Worm (Caenorhabditis elegans): ENCODE measurements around the gene fbxa-166.

The fbxa-166 gene

ce11 chrII:1621795-1622194 lies 2.9 kb upstream of the fbxa-166 start:
- TF ChIP-seq him-1 (tag; optimal IDR thresholded peaks at IDR 0.05), result no peak
- peak; percentile 5 for TF ChIP-seq nhr-80 (tag; optimal IDR thresholded peaks at IDR 0.05)

DNA sequence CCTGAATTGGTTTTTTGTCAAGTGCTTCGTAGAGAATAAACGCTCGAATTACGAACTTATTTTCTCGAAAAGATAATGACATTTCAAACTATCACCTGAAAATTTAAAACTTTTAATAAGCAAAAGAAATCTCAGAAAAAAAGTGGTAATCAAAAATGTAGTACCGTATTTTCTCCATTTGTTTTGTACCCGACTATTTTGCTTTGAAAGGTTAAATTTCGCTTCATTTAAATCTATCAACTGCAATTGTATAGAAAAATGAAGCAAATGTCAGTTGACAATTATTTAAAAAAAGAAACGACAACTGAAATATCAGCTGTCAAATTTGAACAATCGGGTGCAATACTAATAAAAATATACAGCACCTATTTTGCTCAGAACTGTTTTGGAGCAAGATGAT lies 2.3 kb upstream of the fbxa-166 start, which contains the start of gene fbxa-158:
TSS of gene fbxa-158 (minus strand) at position 101 of the 400 bp plus-strand sequence.
- TF ChIP-seq hrde-1 (tag; optimal IDR thresholded peaks at IDR 0.05; ENCODE audit: borderline replicate concordance) (no peak), rpc-1 (optimal IDR thresholded peaks at IDR 0.05) (no peak), rpc-1 (tag; optimal IDR thresholded peaks at IDR 0.05) (no peak), ceh-40 (GFP tag; IDR thresholded peaks at IDR 0.05) (no peak), aptf-3 (GFP tag; IDR thresholded peaks at IDR 0.05) (no peak), attf-6 (GFP tag; IDR thresholded peaks at IDR 0.05) (no peak), ceh-79 (tag; optimal IDR thresholded peaks at IDR 0.05) (no peak), Y53G8AR.9 (GFP tag; conservative IDR thresholded peaks at IDR 0.05) (no peak), ztf-22 (GFP tag; optimal IDR thresholded peaks at IDR 0.05) (no peak), cebp-1 (GFP tag; IDR thresholded peaks at IDR 0.05) (no peak), cebp-1 (tag; optimal IDR thresholded peaks at IDR 0.05) (no peak), madf-8 (GFP tag; conservative IDR thresholded peaks at IDR 0.05) (no peak), ccch-3 (GFP tag; optimal IDR thresholded peaks at IDR 0.05) (no peak), ekl-4 (GFP tag; IDR thresholded peaks at IDR 0.05) (no peak), B0019.2 (GFP tag; conservative IDR thresholded peaks at IDR 0.05) (no peak)

DNA sequence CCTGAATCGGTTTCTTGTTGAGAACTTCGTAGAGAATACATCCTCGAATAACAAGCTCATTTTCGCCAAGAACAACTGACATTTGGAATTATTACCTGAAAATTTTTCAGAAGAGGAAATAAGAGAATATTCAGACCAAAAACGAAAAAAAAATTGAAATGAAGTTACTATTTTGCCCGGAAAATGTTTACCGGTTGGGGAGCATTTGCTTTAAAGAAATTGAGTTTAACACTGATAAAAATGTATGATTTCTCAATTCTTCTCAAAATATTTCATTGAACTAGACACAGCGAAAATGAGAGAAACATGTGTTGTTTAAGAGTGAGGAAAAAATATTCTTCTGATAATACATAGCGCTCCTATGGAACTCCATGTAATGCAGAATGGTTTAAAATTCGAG lies 2.5 kb downstream of the fbxa-166 start, which contains the start of gene fbxa-165:
TSS of gene fbxa-165 (minus strand) at position 101 of the 400 bp plus-strand sequence.
- TF ChIP-seq madf-8 (GFP tag; conservative IDR thresholded peaks at IDR 0.05), result no peak
- TF ChIP-seq ceh-40 (GFP tag; IDR thresholded peaks at IDR 0.05), result no peak
- no peak for TF ChIP-seq rec-8 (tag; optimal IDR thresholded peaks at IDR 0.05)
- no peak for TF ChIP-seq unc-62 (GFP tag; optimal IDR thresholded peaks at IDR 0.05)
- TF ChIP-seq tbx-9 (tag; optimal IDR thresholded peaks at IDR 0.05; ENCODE audit: borderline replicate concordance), result no peak
- no peak for TF ChIP-seq F37B4.10 (GFP tag; IDR thresholded peaks at IDR 0.05)
- no peak for TF ChIP-seq athp-1 (tag; optimal IDR thresholded peaks at IDR 0.05)
- no peak for TF ChIP-seq K12H6.12 (tag; optimal IDR thresholded peaks at IDR 0.05)
- TF ChIP-seq let-526 (GFP tag; IDR thresholded peaks at IDR 0.05), result no peak
- no peak for TF ChIP-seq hrde-1 (tag; optimal IDR thresholded peaks at IDR 0.05; ENCODE audit: borderline replicate concordance)

DNA sequence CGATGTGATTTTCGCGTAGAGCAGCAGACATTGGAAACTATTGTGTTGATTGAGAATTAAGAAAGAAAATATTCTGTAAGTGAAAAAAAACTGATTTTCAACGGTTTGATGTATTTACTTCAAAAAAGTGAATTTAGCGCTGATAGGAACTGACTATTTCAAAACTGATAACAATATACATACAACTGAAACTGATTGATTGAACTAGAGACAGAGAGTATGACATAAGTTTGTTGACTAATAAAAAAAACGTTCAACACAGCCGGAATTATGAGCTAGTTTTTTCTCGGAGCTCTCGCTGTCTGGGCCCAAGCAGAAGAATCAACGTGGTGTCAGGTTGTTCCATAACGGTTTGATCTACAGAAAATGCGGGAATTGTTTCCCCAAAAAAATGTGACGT lies 4.9 kb downstream of the fbxa-166 start, which contains the start of gene fbxa-164:
TSS of gene fbxa-164 (minus strand) at position 101 of the 400 bp plus-strand sequence.
- no peak for TF ChIP-seq madf-3 (GFP tag; IDR thresholded peaks at IDR 0.05)
- no peak for TF ChIP-seq hlh-12 (tag; optimal IDR thresholded peaks at IDR 0.05)
- no peak for TF ChIP-seq D2030.7 (GFP tag; IDR thresholded peaks at IDR 0.05)
- no peak for TF ChIP-seq gei-17 (GFP tag; optimal IDR thresholded peaks at IDR 0.05)
- no peak for TF ChIP-seq ztf-3 (GFP tag; optimal IDR thresholded peaks at IDR 0.05)
- no peak for TF ChIP-seq F57A8.1 (GFP tag; optimal IDR thresholded peaks at IDR 0.05)
- TF ChIP-seq sdz-38 (tag; optimal IDR thresholded peaks at IDR 0.05), result no peak
- TF ChIP-seq bed-2 (GFP tag; IDR thresholded peaks at IDR 0.05), result no peak
- TF ChIP-seq somi-1 (GFP tag; optimal IDR thresholded peaks at IDR 0.05), result no peak
- no peak for TF ChIP-seq nfya-1 (tag; optimal IDR thresholded peaks at IDR 0.05; ENCODE audit: borderline replicate concordance, insufficient read depth)
- no peak for TF ChIP-seq lag-1 (GFP tag; IDR thresholded peaks at IDR 0.05)
- no peak for TF ChIP-seq unc-62 (GFP tag; optimal IDR thresholded peaks at IDR 0.05)
- no peak for TF ChIP-seq sptf-2 (GFP tag; optimal IDR thresholded peaks at IDR 0.05)
- no peak for TF ChIP-seq B0261.1 (tag; optimal IDR thresholded peaks at IDR 0.05)
- no peak for TF ChIP-seq snpc-1.3 (tag; optimal IDR thresholded peaks at IDR 0.05; ENCODE audit: insufficient read depth)
- no peak for TF ChIP-seq F22D6.2 (tag; optimal IDR thresholded peaks at IDR 0.05)
- TF ChIP-seq hsf-1 (GFP tag; IDR thresholded peaks at IDR 0.05), result no peak
- TF ChIP-seq ceh-91 (GFP tag; IDR thresholded peaks at IDR 0.05), result no peak
